Fruit fly (Drosophila melanogaster) whole organism, prepupa: ENCODE results near the gene CG2616.

Experiments
- CG11762 ChIP-seq: fragments of 200-800 bp; sonication (Bioruptor generic); optimal IDR thresholded peaks from 3 replicates; lab custom pipeline; 2016; ENCODE audit warnings: missing biosample characterization, missing genetic modification characterization; ENCODE audit not compliant: insufficient read depth
- CG6808 ChIP-seq: fragments of 200-800 bp; sonication (Bioruptor generic); optimal IDR thresholded peaks from 3 replicates; lab custom pipeline; 2017; ENCODE audit warnings: missing biosample characterization, missing genetic modification characterization, mild to moderate bottlenecking, moderate library complexity, missing genetic modification reagents
- Gug ChIP-seq: fragments of 200-800 bp; sonication (Bioruptor generic); IDR thresholded peaks from 2 replicates; pipeline ENCODE4 v1.3.6; 2022; ENCODE audit warnings: missing biosample characterization, missing genetic modification characterization
- cyc ChIP-seq: fragments of 200-800 bp; sonication (Bioruptor generic); optimal IDR thresholded peaks from 3 replicates; lab custom pipeline; 2016; ENCODE audit warnings: missing biosample characterization, missing genetic modification characterization
- ss ChIP-seq, 2 experiments: fragments of 200-800 bp; sonication (Bioruptor generic); optimal IDR thresholded peaks; 2 replicates in 1 of 2; 3 replicates in 1 of 2; lab custom pipeline; 2017 to 2018; ENCODE audit warnings: mild to moderate bottlenecking in 2 of 2, missing biosample characterization in 2 of 2, missing genetic modification characterization in 2 of 2, moderate library complexity in 1 of 2

DNA sequence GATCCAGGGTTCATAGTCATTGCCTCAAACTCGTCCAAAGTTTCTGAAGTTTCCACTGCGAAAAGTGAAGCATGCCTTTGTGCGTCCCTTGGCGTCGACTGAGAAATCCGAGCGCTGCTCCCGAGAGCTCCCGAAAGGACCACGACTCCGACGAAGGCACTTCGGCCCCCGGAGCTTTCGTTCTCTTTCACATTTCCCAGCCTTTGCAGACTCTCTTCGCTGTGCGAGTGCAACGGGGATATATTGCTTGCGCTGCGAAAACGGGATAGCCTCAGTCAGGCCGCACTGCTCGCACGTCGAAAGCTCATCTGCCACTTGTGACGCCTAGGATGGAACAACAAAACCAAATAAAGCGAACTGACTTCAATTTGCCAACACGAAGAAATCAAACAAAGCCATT, 31.3 kb downstream of the CG2616 start:
- TF ChIP-seq cyc (GFP tag; lab: Kevin White, UChicago) (no peak), CG6808 (no peak), CG11762 (GFP tag; lab: Kevin White, UChicago) (no peak), Gug (GFP tag; lab: Robert Waterston, UW) (no peak), ss (GFP tag; optimal IDR thresholded peaks at IDR 0.05; lab: Kevin White, UChicago) (no peak)
